Worm (Caenorhabditis elegans): Measurements from ENCODE around the gene nhr-263.

DNA sequence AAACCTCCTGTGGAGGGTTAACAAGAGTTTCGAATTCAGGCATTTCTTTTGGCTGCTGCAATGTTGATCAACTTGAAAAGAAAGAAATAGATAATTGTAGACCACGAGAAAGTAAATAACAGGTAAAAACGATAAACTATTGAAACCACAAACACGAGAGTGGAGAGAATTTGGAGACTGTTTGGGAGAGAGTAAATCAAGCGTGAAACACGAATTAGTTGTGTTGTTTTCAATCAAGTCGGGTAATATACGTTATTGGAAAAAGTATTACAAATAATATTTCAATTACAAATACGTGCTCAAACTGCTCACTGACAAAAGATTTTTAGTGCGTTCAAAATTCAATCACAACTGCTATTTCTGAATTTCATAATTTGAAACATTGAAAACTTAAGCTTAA is 39.2 kb upstream of the nhr-263 start, which contains the start of gene C03G6.17:
- TF ChIP-seq klf-2 (GFP tag; conservative IDR thresholded peaks at IDR 0.05) (no peak), tab-1 (GFP tag; IDR thresholded peaks at IDR 0.05) (no peak), ztf-29 (GFP tag; IDR thresholded peaks at IDR 0.05) (no peak), ztf-23 (GFP tag; IDR thresholded peaks at IDR 0.05) (no peak), flt-1 (GFP tag; IDR thresholded peaks at IDR 0.05) (no peak), T22C8.4 (GFP tag; IDR thresholded peaks at IDR 0.05) (no peak), ref-1 (GFP tag; conservative IDR thresholded peaks at IDR 0.05) (no peak), med-1 (GFP tag; optimal IDR thresholded peaks at IDR 0.05; ENCODE audit: insufficient read depth) (no peak), cog-1 (tag; optimal IDR thresholded peaks at IDR 0.05) (no peak)
